Worm (Caenorhabditis elegans) whole organism, late embryonic: ENCODE results near the gene ccdc-47.

ENCODE experiments used
- C38D4.7 ChIP-seq: fragments of 200-800 bp; sonication (Bioruptor generic); optimal IDR thresholded peaks from 2 replicates; lab custom pipeline; 2018; ENCODE audit warnings: mild to moderate bottlenecking, missing genetic modification characterization, moderate library complexity, missing compliant biosample characterization
- K09A11.1 ChIP-seq: sonication (generic microtip); optimal IDR thresholded peaks from 2 replicates; lab custom pipeline; 2017; ENCODE audit warnings: antibody characterized with exemption, mild to moderate bottlenecking, missing genetic modification characterization, missing compliant biosample characterization; ENCODE audit not compliant: insufficient read depth
- T23F11.4 ChIP-seq: fragments of 200-800 bp; sonication (Bioruptor generic); optimal IDR thresholded peaks from 2 replicates; lab custom pipeline; 2018; ENCODE audit warnings: mild to moderate bottlenecking, missing genetic modification characterization, missing compliant biosample characterization
- Y22D7AL.16 ChIP-seq: sonication (generic microtip); optimal IDR thresholded peaks from 2 replicates; lab custom pipeline; 2016; ENCODE audit warnings: missing genetic modification characterization, missing compliant biosample characterization
- ama-1 ChIP-seq: fragments of 150-350 bp; optimal IDR thresholded peaks from 2 replicates; lab custom pipeline; 2014
- ceh-14 ChIP-seq: sonication (generic microtip); optimal IDR thresholded peaks from 2 replicates; lab custom pipeline; 2016; ENCODE audit warnings: missing genotype, missing genetic modification characterization, missing compliant biosample characterization
- ceh-18 ChIP-seq: sonication (generic microtip); optimal IDR thresholded peaks from 2 replicates; lab custom pipeline; 2016; ENCODE audit warnings: missing genetic modification characterization, missing compliant biosample characterization
- ceh-19 ChIP-seq: fragments of 200-800 bp; sonication (Bioruptor generic); optimal IDR thresholded peaks from 2 replicates; lab custom pipeline; 2018; ENCODE audit warnings: mild to moderate bottlenecking, missing genetic modification characterization, missing compliant biosample characterization
- ceh-22 ChIP-seq: sonication (generic microtip); optimal IDR thresholded peaks from 2 replicates; lab custom pipeline; 2017; ENCODE audit warnings: missing biosample characterization, missing genetic modification characterization
- ceh-24 ChIP-seq: sonication (generic microtip); optimal IDR thresholded peaks from 2 replicates; lab custom pipeline; 2016; ENCODE audit warnings: mild to moderate bottlenecking, missing genetic modification characterization, missing compliant biosample characterization
- ceh-31 ChIP-seq: sonication (generic microtip); optimal IDR thresholded peaks from 2 replicates; lab custom pipeline; 2016; ENCODE audit warnings: missing genetic modification characterization, missing compliant biosample characterization
- ceh-45 ChIP-seq: fragments of 200-800 bp; sonication (Bioruptor generic); IDR thresholded peaks from 2 replicates; pipeline ENCODE4 v1.3.6; 2022; ENCODE audit warnings: missing genetic modification reagents, missing genetic modification characterization, missing compliant biosample characterization
- ceh-48 ChIP-seq: sonication (generic microtip); optimal IDR thresholded peaks from 2 replicates; lab custom pipeline; 2016; ENCODE audit warnings: missing genetic modification characterization, inconsistent platforms, missing compliant biosample characterization
- dmd-4 ChIP-seq: sonication (generic microtip); optimal IDR thresholded peaks from 2 replicates; lab custom pipeline; 2016; ENCODE audit warnings: borderline replicate concordance, missing genetic modification characterization, missing compliant biosample characterization
- dve-1 ChIP-seq: sonication (generic microtip); optimal IDR thresholded peaks from 2 replicates; lab custom pipeline; 2017; ENCODE audit warnings: antibody characterized with exemption, mild to moderate bottlenecking, missing genetic modification characterization, missing compliant biosample characterization
- elt-4 ChIP-seq: sonication (generic microtip); optimal IDR thresholded peaks from 2 replicates; lab custom pipeline; 2016; ENCODE audit warnings: missing genetic modification characterization, missing compliant biosample characterization
- eyg-1 ChIP-seq: sonication (generic microtip); optimal IDR thresholded peaks from 2 replicates; lab custom pipeline; 2016; ENCODE audit warnings: missing genotype, missing genetic modification characterization, missing compliant biosample characterization
- fkh-10 ChIP-seq: fragments of 150-350 bp; optimal IDR thresholded peaks from 2 replicates; lab custom pipeline; 2014; ENCODE audit warnings: missing biosample characterization, missing genetic modification reagents, missing genetic modification characterization
- gmeb-2 ChIP-seq: sonication (generic microtip); optimal IDR thresholded peaks from 2 replicates; lab custom pipeline; 2016; ENCODE audit warnings: missing genetic modification characterization, inconsistent platforms, missing compliant biosample characterization
- hlh-15 ChIP-seq: sonication (generic microtip); optimal IDR thresholded peaks from 2 replicates; lab custom pipeline; 2016; ENCODE audit warnings: missing genetic modification characterization, missing compliant biosample characterization
- hlh-30 ChIP-seq: sonication (generic microtip); optimal IDR thresholded peaks from 2 replicates; lab custom pipeline; 2017; ENCODE audit warnings: antibody characterized with exemption, missing genetic modification characterization, missing compliant biosample characterization; ENCODE audit not compliant: insufficient read depth
- hlh-6 ChIP-seq: sonication (generic microtip); optimal IDR thresholded peaks from 2 replicates; lab custom pipeline; 2016; ENCODE audit warnings: missing genotype, missing genetic modification characterization, missing compliant biosample characterization
- lin-11 ChIP-seq: fragments of 200-800 bp; sonication (Bioruptor generic); optimal IDR thresholded peaks from 2 replicates; lab custom pipeline; 2018; ENCODE audit warnings: mild to moderate bottlenecking, missing genetic modification characterization, missing compliant biosample characterization
- nhr-232 ChIP-seq: sonication (generic microtip); optimal IDR thresholded peaks from 2 replicates; lab custom pipeline; 2016; ENCODE audit warnings: missing genetic modification characterization, missing compliant biosample characterization
- npax-4 ChIP-seq: sonication (generic microtip); optimal IDR thresholded peaks from 2 replicates; lab custom pipeline; 2016; ENCODE audit warnings: missing genetic modification characterization, missing compliant biosample characterization
- pag-3 ChIP-seq: sonication (generic microtip); optimal IDR thresholded peaks from 2 replicates; lab custom pipeline; 2016; ENCODE audit warnings: missing compliant biosample characterization, missing genetic modification characterization, borderline replicate concordance
- pax-1 ChIP-seq: fragments of 150-350 bp; optimal IDR thresholded peaks from 2 replicates; lab custom pipeline; 2014; ENCODE audit warnings: missing biosample characterization, missing genetic modification characterization
- pha-2 ChIP-seq: sonication (generic microtip); optimal IDR thresholded peaks from 2 replicates; lab custom pipeline; 2017; ENCODE audit warnings: mild to moderate bottlenecking, missing genetic modification characterization, missing compliant biosample characterization
- pha-4 ChIP-seq: fragments of 150-350 bp; optimal IDR thresholded peaks from 2 replicates; lab custom pipeline; 2018; ENCODE audit warnings: missing biosample characterization, missing genetic modification reagents, missing genetic modification characterization
- pqm-1 ChIP-seq: sonication (generic microtip); optimal IDR thresholded peaks from 2 replicates; lab custom pipeline; 2016; ENCODE audit warnings: missing genetic modification characterization, missing compliant biosample characterization
- pros-1 ChIP-seq: fragments of 150-350 bp; optimal IDR thresholded peaks from 2 replicates; lab custom pipeline; 2014; ENCODE audit warnings: missing biosample characterization, missing genetic modification reagents, missing genetic modification characterization
- ref-2 ChIP-seq: sonication (generic microtip); optimal IDR thresholded peaks from 2 replicates; lab custom pipeline; 2016; ENCODE audit warnings: missing genetic modification characterization, missing compliant biosample characterization
- rnt-1 ChIP-seq: sonication (generic microtip); optimal IDR thresholded peaks from 2 replicates; lab custom pipeline; 2016; ENCODE audit warnings: missing genetic modification characterization, missing compliant biosample characterization
- sdc-2 ChIP-seq: sonication (generic microtip); optimal IDR thresholded peaks from 2 replicates; lab custom pipeline; 2016; ENCODE audit warnings: missing genotype, missing genetic modification characterization, missing compliant biosample characterization
- sox-2 ChIP-seq: fragments of 200-800 bp; sonication (Bioruptor generic); IDR thresholded peaks from 2 replicates; pipeline ENCODE4 v1.3.6; 2022; ENCODE audit warnings: missing genetic modification reagents, missing genetic modification characterization, missing compliant biosample characterization
- syd-9 ChIP-seq: sonication (generic microtip); optimal IDR thresholded peaks from 2 replicates; lab custom pipeline; 2016; ENCODE audit warnings: mild to moderate bottlenecking, missing genetic modification characterization, moderate library complexity, missing compliant biosample characterization
- unc-3 ChIP-seq, 2 experiments: fragments of 200-800 bp in 1 of 2; sonication (Bioruptor generic) in 1 of 2; sonication (generic microtip) in 1 of 2; conservative IDR thresholded peaks in 1 of 2; optimal IDR thresholded peaks in 1 of 2; 2 replicates each; pipeline versions ENCODE4 v1.3.6 to Lab custom; 2016 to 2022; ENCODE audit warnings: missing compliant biosample characterization in 2 of 2, missing genetic modification characterization in 2 of 2, missing genetic modification reagents in 1 of 2
- unc-42 ChIP-seq: sonication (generic microtip); optimal IDR thresholded peaks from 2 replicates; lab custom pipeline; 2016; ENCODE audit warnings: missing genotype, missing genetic modification characterization, missing compliant biosample characterization
- ztf-16 ChIP-seq: sonication (generic microtip); optimal IDR thresholded peaks from 2 replicates; lab custom pipeline; 2017; ENCODE audit warnings: missing genetic modification characterization, missing compliant biosample characterization

The ccdc-47 gene

DNA sequence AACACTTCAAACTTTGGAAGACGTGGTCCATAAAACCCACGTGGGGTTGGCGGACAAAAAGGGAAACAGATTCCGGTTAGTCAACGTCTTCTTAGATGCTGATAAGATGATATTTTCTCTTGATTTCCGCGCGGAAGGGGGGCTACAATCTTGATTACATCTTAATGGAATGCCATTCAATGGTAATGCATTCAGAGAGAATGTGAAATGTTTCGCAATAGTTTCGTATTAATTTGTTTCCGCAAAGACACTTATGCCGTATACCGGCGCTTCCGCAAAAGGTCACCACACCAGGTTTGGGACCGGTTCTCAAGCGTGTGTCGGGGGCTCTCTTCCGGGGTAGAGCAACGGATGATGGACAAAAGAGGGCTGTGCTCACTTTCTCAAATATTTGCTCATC is 42.3 kb upstream of the ccdc-47 start:
- TF ChIP-seq ceh-22 = no peak
- no peak for TF ChIP-seq sox-2 (GFP tag; lab: Robert Waterston, UW)
- no peak for TF ChIP-seq sdc-2 (tag; lab: Kevin White, UChicago)
- no peak for TF ChIP-seq dve-1 (tag; lab: Kevin White, UChicago)
- TF ChIP-seq rnt-1 = no peak
- TF ChIP-seq unc-42 = no peak
- no peak for TF ChIP-seq nhr-232 (tag; lab: Kevin White, UChicago)
- no peak for TF ChIP-seq ceh-48 (tag; lab: Kevin White, UChicago)
- no peak for TF ChIP-seq ztf-16 (tag; lab: Kevin White, UChicago)
- TF ChIP-seq npax-4 = no peak
- TF ChIP-seq elt-4 (tag; lab: Kevin White, UChicago) = no peak
- no peak for TF ChIP-seq unc-3 (GFP tag; conservative IDR thresholded peaks at IDR 0.05; lab: Robert Waterston, UW)
- no peak for TF ChIP-seq unc-3 (tag; optimal IDR thresholded peaks at IDR 0.05; lab: Kevin White, UChicago)
- no peak for TF ChIP-seq fkh-10 (GFP tag; lab: Kevin White, UChicago)
- TF ChIP-seq gmeb-2 (tag; lab: Kevin White, UChicago) = no peak
- no peak for TF ChIP-seq C38D4.7 (GFP tag; lab: Kevin White, UChicago)
- TF ChIP-seq hlh-6 (tag; lab: Kevin White, UChicago) = no peak

DNA sequence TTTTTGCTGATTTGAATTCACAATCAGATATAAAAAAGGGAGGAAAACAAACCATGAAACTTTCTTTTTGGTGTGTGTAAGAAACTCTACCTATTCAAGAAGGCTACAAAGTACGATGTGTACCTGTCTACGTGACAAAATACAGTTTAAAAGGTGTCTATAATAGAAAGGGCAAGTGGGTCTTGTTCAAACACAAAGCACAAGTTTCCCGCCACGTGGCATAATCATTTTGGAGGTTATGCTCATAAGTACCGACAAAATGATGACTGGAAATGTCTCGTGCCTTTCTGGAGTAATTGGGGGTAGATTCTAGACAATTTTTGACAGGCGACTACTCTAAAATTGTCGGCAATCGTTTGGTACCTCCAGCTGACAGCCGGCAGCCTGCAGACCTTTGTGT is 41.9 kb upstream of the ccdc-47 start:
- TF ChIP-seq ceh-45 = no peak
- TF ChIP-seq pax-1 = no peak
- TF ChIP-seq ceh-18 (tag; lab: Kevin White, UChicago) = no peak
- TF ChIP-seq T23F11.4 (GFP tag; lab: Kevin White, UChicago) = no peak
- no peak for TF ChIP-seq ama-1
- TF ChIP-seq ztf-16 (tag; lab: Kevin White, UChicago) = no peak
- TF ChIP-seq sdc-2 (tag; lab: Kevin White, UChicago) = no peak
- TF ChIP-seq pqm-1 (tag; lab: Kevin White, UChicago) = no peak
- TF ChIP-seq nhr-232 (tag; lab: Kevin White, UChicago) = no peak
- no peak for TF ChIP-seq unc-3 (GFP tag; conservative IDR thresholded peaks at IDR 0.05; lab: Robert Waterston, UW)
- no peak for TF ChIP-seq unc-3 (tag; optimal IDR thresholded peaks at IDR 0.05; lab: Kevin White, UChicago)
- TF ChIP-seq eyg-1 (tag; lab: Kevin White, UChicago) = no peak
- no peak for TF ChIP-seq K09A11.1 (tag; lab: Kevin White, UChicago)
- TF ChIP-seq unc-42 = no peak
- TF ChIP-seq npax-4 = no peak
- TF ChIP-seq, all 69 proteins: peak for 0

DNA sequence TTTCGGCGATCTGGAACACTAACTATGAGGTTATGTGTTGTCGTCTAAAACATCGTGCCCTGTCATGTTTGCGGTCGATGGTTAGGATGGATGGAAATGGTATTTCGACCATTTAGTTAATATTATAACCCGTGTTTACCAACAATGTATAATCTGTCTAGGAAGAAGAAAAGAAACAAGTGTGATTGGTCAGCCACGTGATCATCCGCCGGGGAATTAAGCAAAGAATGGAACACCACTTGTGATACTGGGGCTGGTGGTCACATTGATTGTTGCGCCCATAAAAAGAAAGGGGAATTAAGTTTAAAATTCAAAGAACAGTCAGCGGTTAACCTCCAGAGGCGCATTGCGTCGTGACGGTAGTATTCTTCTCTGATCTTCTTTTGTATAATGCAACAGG is 41.2 kb upstream of the ccdc-47 start:
- TF ChIP-seq dmd-4 = no peak
- no peak for TF ChIP-seq pax-1
- TF ChIP-seq pros-1 = no peak
- TF ChIP-seq hlh-30 (tag; lab: Kevin White, UChicago) = peak; percentile 48
- no peak for TF ChIP-seq syd-9 (tag; lab: Kevin White, UChicago)
- no peak for TF ChIP-seq pha-2 (tag; lab: Kevin White, UChicago)

DNA sequence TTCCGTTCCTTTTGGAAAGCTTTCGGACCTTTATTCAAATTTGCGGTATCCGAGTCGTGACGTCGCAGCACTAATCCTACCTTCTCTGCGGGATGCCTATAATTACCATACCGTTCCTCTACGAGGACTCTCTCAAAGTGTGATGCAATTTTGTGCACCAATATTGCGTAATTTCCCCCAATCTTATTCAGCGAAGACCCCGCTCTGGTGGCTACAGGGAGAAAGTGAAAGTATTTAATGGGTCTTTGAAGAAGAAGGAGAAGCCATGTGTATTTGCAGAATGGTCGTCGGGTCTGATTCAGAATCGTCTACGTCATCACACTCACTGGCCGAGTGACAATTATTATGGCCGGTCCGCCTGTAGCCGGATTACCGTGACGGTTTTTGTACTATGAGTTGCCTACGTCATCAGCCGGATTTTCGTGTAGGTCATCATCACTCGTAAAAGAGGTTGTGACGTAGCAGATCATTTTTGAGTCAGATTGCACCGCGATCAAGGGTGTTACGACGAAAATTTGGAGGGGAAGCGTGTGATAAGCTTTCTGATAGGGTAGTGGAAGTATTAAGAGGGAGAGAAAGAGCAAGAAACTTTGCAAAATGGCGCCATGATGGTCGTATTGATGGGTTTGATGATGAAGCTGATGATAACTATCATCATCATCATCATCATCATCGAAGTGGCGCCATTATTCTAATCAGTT is 40.4 kb upstream of the ccdc-47 start:
- TF ChIP-seq ceh-14 = no peak
- no peak for TF ChIP-seq pha-4
- no peak for TF ChIP-seq dmd-4
- no peak for TF ChIP-seq lin-11 (tag; lab: Kevin White, UChicago)
- TF ChIP-seq ceh-31 (tag; lab: Kevin White, UChicago) = peak; percentile 32
- TF ChIP-seq Y22D7AL.16 (tag; lab: Kevin White, UChicago) = no peak
- TF ChIP-seq hlh-15 = no peak
- no peak for TF ChIP-seq syd-9 (tag; lab: Kevin White, UChicago)
- TF ChIP-seq ceh-24 = no peak
- TF ChIP-seq pag-3 (tag; lab: Kevin White, UChicago) = no peak
- TF ChIP-seq ref-2 (tag; lab: Kevin White, UChicago) = peak; percentile 78
- TF ChIP-seq ceh-19 (GFP tag; lab: Kevin White, UChicago) = no peak
